Worm (Caenorhabditis elegans): ENCODE measurements around the gene cest-5.1.

The cest-5.1 gene

DNA sequence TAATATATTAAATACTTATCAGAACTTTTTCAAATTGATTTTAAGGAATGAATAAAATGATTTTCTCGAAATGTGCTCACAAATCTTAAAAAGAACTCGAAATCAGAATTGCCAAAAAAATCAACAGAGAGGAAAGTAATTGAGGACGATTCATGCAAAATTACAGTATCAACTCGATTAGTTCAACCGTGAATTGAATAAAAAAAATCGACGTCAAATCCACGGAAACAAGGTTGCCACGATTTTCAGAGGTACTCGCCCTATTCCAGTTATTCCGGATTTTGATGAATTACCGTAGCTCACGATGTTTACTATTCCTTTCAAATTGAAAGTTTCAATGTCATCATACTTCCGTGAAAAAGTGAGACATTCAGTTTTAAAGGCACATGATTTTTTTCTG lies 29.2 kb downstream of the cest-5.1 start, which contains the start of gene F15B10.3:
Gene F15B10.3 (plus strand): TSS at position 301 of the 400 bp plus-strand sequence.
- TF ChIP-seq ztf-11 (tag; optimal IDR thresholded peaks at IDR 0.05), result no peak
- TF ChIP-seq zag-1 (tag; optimal IDR thresholded peaks at IDR 0.05), result no peak
- no peak for TF ChIP-seq madf-9 (GFP tag; conservative IDR thresholded peaks at IDR 0.05)
- TF ChIP-seq mdt-29 (GFP tag; IDR thresholded peaks at IDR 0.05), result no peak
- TF ChIP-seq zip-11 (GFP tag; IDR thresholded peaks at IDR 0.05), result no peak
- TF ChIP-seq ztf-7 (tag; optimal IDR thresholded peaks at IDR 0.05), result no peak
- TF ChIP-seq F37D6.2 (tag; optimal IDR thresholded peaks at IDR 0.05), result no peak

DNA sequence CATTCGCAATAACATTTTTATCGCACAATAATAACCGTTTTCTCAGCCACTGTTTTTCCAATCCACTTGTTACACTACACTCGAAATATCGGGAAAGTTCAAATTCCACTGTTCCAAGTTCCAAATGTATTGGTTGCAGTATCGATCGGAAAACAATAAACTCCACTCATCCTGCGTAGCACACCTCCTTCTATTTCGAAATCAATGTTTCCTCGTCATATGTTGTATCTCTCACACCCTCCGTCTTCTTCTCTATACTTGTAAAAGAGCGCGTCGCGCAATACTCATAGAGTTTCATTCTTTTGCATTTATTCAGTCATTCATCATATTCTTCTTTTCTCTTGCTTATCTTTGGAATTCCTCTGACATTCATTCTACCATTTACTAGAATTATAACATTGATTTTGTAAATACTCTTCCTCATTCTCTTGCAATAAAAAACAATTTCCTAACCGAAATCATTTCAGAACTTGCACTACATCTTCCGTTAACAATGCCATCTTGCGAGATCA lies 30.3 kb downstream of the cest-5.1 start, which contains the start of gene sup-36:
Gene sup-36 (plus strand): TSS at position 462 of the 512 bp plus-strand sequence.
- TF ChIP-seq hif-1 (tag; optimal IDR thresholded peaks at IDR 0.05) (no peak), daf-19 (GFP tag; conservative IDR thresholded peaks at IDR 0.05) (no peak), ceh-32 (tag; optimal IDR thresholded peaks at IDR 0.05; ENCODE audit: poor library complexity) (no peak), Y48G9A.11 (GFP tag; IDR thresholded peaks at IDR 0.05) (no peak), unc-39 (tag; optimal IDR thresholded peaks at IDR 0.05) (no peak), zip-2 (tag; optimal IDR thresholded peaks at IDR 0.05) (no peak), nhr-77 (tag; optimal IDR thresholded peaks at IDR 0.05) (no peak), snpc-4 (tag; optimal IDR thresholded peaks at IDR 0.05) (no peak), spr-3 (GFP tag; optimal IDR thresholded peaks at IDR 0.05) (no peak), hlh-30 (tag; optimal IDR thresholded peaks at IDR 0.05; ENCODE audit: insufficient read depth) (peak; percentile 71), daf-16 (GFP tag; optimal IDR thresholded peaks at IDR 0.05) (no peak), daf-16 (tag; optimal IDR thresholded peaks at IDR 0.05) (peak; percentile 48), pqm-1 (tag; optimal IDR thresholded peaks at IDR 0.05) (peak; percentile 9), T20F7.1 (GFP tag; optimal IDR thresholded peaks at IDR 0.05) (no peak), mxl-2 (GFP tag; conservative IDR thresholded peaks at IDR 0.05) (no peak), nhr-25 (tag; optimal IDR thresholded peaks at IDR 0.05; ENCODE audit: borderline replicate concordance, insufficient read depth) (no peak), nhr-48 (tag; optimal IDR thresholded peaks at IDR 0.05) (no peak), ZK337.2 (GFP tag; IDR thresholded peaks at IDR 0.05) (no peak), F26F4.8 (GFP tag; conservative IDR thresholded peaks at IDR 0.05) (no peak), F37D6.2 (tag; optimal IDR thresholded peaks at IDR 0.05) (no peak), dve-1 (tag; optimal IDR thresholded peaks at IDR 0.05; ENCODE audit: insufficient read depth) (peak; percentile 33), nhr-28 (tag; optimal IDR thresholded peaks at IDR 0.05) (peak; percentile 49)

DNA sequence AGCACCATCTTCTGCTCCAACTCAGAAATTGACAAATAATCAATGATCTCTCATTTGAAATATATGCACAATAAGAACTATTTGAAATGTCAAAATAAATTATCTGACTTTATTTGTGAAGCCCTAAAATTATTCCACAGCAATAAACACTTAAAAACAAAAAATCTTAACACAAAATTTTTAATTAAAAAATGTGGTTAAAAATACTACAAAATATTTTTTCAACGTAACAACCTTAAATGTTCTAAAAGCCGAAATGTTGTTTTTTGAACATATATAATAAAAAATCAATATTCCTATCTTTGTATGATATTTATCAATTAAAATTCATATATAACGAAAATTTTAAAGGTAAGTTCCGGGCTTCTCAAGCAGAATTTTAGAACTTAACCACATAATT lies 32.1 kb downstream of the cest-5.1 start, which contains the start of gene F38A5.8:
Gene F38A5.8 (plus strand): TSS at position 301 of the 400 bp plus-strand sequence.
- no peak for TF ChIP-seq lin-29 (GFP tag; IDR thresholded peaks at IDR 0.05)
- TF ChIP-seq nhr-102 (tag; optimal IDR thresholded peaks at IDR 0.05), result no peak
- no peak for TF ChIP-seq R02D3.7 (tag; optimal IDR thresholded peaks at IDR 0.05)
- TF ChIP-seq F49E8.2 (tag; optimal IDR thresholded peaks at IDR 0.05; ENCODE audit: borderline replicate concordance), result no peak
- TF ChIP-seq dve-1 (tag; optimal IDR thresholded peaks at IDR 0.05; ENCODE audit: insufficient read depth), result no peak
- no peak for TF ChIP-seq zip-2 (tag; optimal IDR thresholded peaks at IDR 0.05)
- no peak for TF ChIP-seq lin-39 (tag; optimal IDR thresholded peaks at IDR 0.05)
- no peak for TF ChIP-seq jun-1 (tag; optimal IDR thresholded peaks at IDR 0.05)
- no peak for TF ChIP-seq F44E2.7 (GFP tag; IDR thresholded peaks at IDR 0.05)
- no peak for TF ChIP-seq set-16 (GFP tag; IDR thresholded peaks at IDR 0.05)
- TF ChIP-seq nhr-48 (tag; optimal IDR thresholded peaks at IDR 0.05), result no peak
- no peak for TF ChIP-seq dmd-8 (GFP tag; IDR thresholded peaks at IDR 0.05)
- no peak for TF ChIP-seq sdz-12 (GFP tag; optimal IDR thresholded peaks at IDR 0.05)
- TF ChIP-seq tra-1 (GFP tag; IDR thresholded peaks at IDR 0.05), result no peak
- TF ChIP-seq spr-3 (GFP tag; optimal IDR thresholded peaks at IDR 0.05), result no peak
- no peak for TF ChIP-seq nhr-6 (tag; optimal IDR thresholded peaks at IDR 0.05)
- TF ChIP-seq ceh-28 (tag; optimal IDR thresholded peaks at IDR 0.05), result no peak
- no peak for TF ChIP-seq egl-43 (GFP tag; IDR thresholded peaks at IDR 0.05)
- TF ChIP-seq mxl-2 (GFP tag; conservative IDR thresholded peaks at IDR 0.05), result no peak

All from whole organism, L4 larva.